Worm (Caenorhabditis elegans) whole organism, L4 larva: ENCODE measurements around the gene R03G8.6.

Experiments used
- F10B5.3 ChIP-seq: sonication (generic microtip); optimal IDR thresholded peaks from 2 replicates; lab custom pipeline; 2016; ENCODE audit warnings: mild to moderate bottlenecking, missing genetic modification characterization, missing compliant biosample characterization
- F37D6.2 ChIP-seq: sonication (generic microtip); optimal IDR thresholded peaks from 2 replicates; lab custom pipeline; 2016; ENCODE audit warnings: mild to moderate bottlenecking, missing genetic modification characterization, missing compliant biosample characterization
- F44E2.7 ChIP-seq: fragments of 200-800 bp; sonication (Bioruptor generic); IDR thresholded peaks from 2 replicates; pipeline ENCODE4 v2.1.2; 2022; ENCODE audit warnings: missing genetic modification characterization, missing compliant biosample characterization
- ZK546.5 ChIP-seq, 2 experiments: sonication (generic microtip); optimal IDR thresholded peaks; 2 replicates each; lab custom pipeline; 2017; ENCODE audit warnings: missing biosample characterization in 2 of 2, missing genetic modification characterization in 2 of 2
- aha-1 ChIP-seq: fragments of 150-350 bp; peaks from one replicate; lab custom pipeline; 2014; ENCODE audit warnings: missing biosample characterization, missing genetic modification characterization
- arid-1 ChIP-seq: fragments of 200-800 bp; sonication (Bioruptor generic); conservative IDR thresholded peaks from 2 replicates; pipeline ENCODE4 v1.3.6; 2022; ENCODE audit warnings: missing genetic modification reagents, missing genetic modification characterization, missing compliant biosample characterization
- ceh-28 ChIP-seq: fragments of 150-350 bp; optimal IDR thresholded peaks from 2 replicates; lab custom pipeline; 2014; ENCODE audit warnings: missing biosample characterization, missing genetic modification reagents, missing genetic modification characterization
- ceh-32 ChIP-seq: sonication (generic microtip); optimal IDR thresholded peaks from 2 replicates; lab custom pipeline; 2016; ENCODE audit warnings: mild to moderate bottlenecking, missing genetic modification characterization, missing compliant biosample characterization; ENCODE audit not compliant: poor library complexity
- cey-2 ChIP-seq: sonication (generic microtip); optimal IDR thresholded peaks from 3 replicates; lab custom pipeline; 2017; ENCODE audit warnings: missing genetic modification characterization, mild to moderate bottlenecking, missing compliant biosample characterization, antibody characterized with exemption, borderline replicate concordance; ENCODE audit not compliant: insufficient read depth
- daf-12 ChIP-seq: fragments of 150-350 bp; optimal IDR thresholded peaks from 2 replicates; lab custom pipeline; 2014; ENCODE audit warnings: missing biosample characterization, missing genetic modification reagents, missing genetic modification characterization
- daf-16 ChIP-seq, 3 experiments: sonication (generic microtip); optimal IDR thresholded peaks; 2 replicates each; lab custom pipeline; 2016 to 2017; ENCODE audit warnings: missing genetic modification characterization in 3 of 3, missing genetic modification reagents in 3 of 3, mild to moderate bottlenecking in 2 of 3, missing compliant biosample characterization in 2 of 3, missing biosample characterization in 1 of 3, moderate library complexity in 1 of 3
- dmd-6 ChIP-seq: fragments of 200-800 bp; sonication (Bioruptor generic); IDR thresholded peaks from 2 replicates; pipeline ENCODE4 v1.3.6; 2022; ENCODE audit warnings: missing genetic modification reagents, missing genetic modification characterization, missing compliant biosample characterization
- dmd-8 ChIP-seq: fragments of 200-800 bp; sonication (Bioruptor generic); IDR thresholded peaks from 2 replicates; pipeline ENCODE4 v1.3.6; 2022; ENCODE audit warnings: missing genetic modification characterization, missing compliant biosample characterization
- dmd-9 ChIP-seq: fragments of 200-800 bp; sonication (Bioruptor generic); IDR thresholded peaks from 2 replicates; pipeline ENCODE4 v1.3.6; 2022; ENCODE audit warnings: missing genetic modification reagents, missing genetic modification characterization, missing compliant biosample characterization
- dve-1 ChIP-seq: sonication (generic microtip); optimal IDR thresholded peaks from 2 replicates; lab custom pipeline; 2017; ENCODE audit warnings: antibody characterized with exemption, mild to moderate bottlenecking, missing genetic modification characterization, missing compliant biosample characterization; ENCODE audit not compliant: insufficient read depth
- egl-27 ChIP-seq: sonication (generic microtip); optimal IDR thresholded peaks from 3 replicates; lab custom pipeline; 2017; ENCODE audit warnings: missing biosample characterization, missing genetic modification reagents, missing genetic modification characterization
- fkh-10 ChIP-seq: fragments of 150-350 bp; optimal IDR thresholded peaks from 2 replicates; lab custom pipeline; 2014; ENCODE audit warnings: missing biosample characterization, missing genetic modification reagents, missing genetic modification characterization
- fos-1 ChIP-seq: fragments of 150-350 bp; optimal IDR thresholded peaks from 2 replicates; lab custom pipeline; 2014; ENCODE audit warnings: missing biosample characterization, missing genetic modification characterization
- hlh-11 ChIP-seq: fragments of 200-800 bp; sonication (Bioruptor generic); optimal IDR thresholded peaks from 2 replicates; lab custom pipeline; 2018; ENCODE audit warnings: mild to moderate bottlenecking, missing genetic modification characterization, missing compliant biosample characterization
- jun-1 ChIP-seq: fragments of 150-350 bp; optimal IDR thresholded peaks from 2 replicates; lab custom pipeline; 2014; ENCODE audit warnings: missing biosample characterization, missing genetic modification reagents, missing genetic modification characterization
- lim-7 ChIP-seq: fragments of 200-800 bp; sonication (Bioruptor generic); IDR thresholded peaks from 2 replicates; pipeline ENCODE4 v1.3.6; 2022; ENCODE audit warnings: missing genetic modification characterization, missing compliant biosample characterization
- lin-1 ChIP-seq: fragments of 200-800 bp; sonication (Bioruptor generic); IDR thresholded peaks from 2 replicates; pipeline ENCODE4 v1.3.6; 2022; ENCODE audit warnings: missing genetic modification reagents, missing genetic modification characterization, missing compliant biosample characterization
- nhr-111 ChIP-seq: fragments of 200-800 bp; sonication (Bioruptor generic); optimal IDR thresholded peaks from 2 replicates; lab custom pipeline; 2018; ENCODE audit warnings: mild to moderate bottlenecking, missing genetic modification characterization, missing compliant biosample characterization
- nhr-25 ChIP-seq: sonication (generic microtip); optimal IDR thresholded peaks from 2 replicates; lab custom pipeline; 2017; ENCODE audit warnings: missing genetic modification characterization, mild to moderate bottlenecking, missing compliant biosample characterization, antibody characterized with exemption, moderate library complexity, borderline replicate concordance; ENCODE audit not compliant: insufficient read depth
- nhr-28 ChIP-seq: fragments of 150-350 bp; optimal IDR thresholded peaks from 2 replicates; lab custom pipeline; 2014; ENCODE audit warnings: missing biosample characterization, missing genetic modification characterization
- nhr-77 ChIP-seq: fragments of 150-350 bp; optimal IDR thresholded peaks from 2 replicates; lab custom pipeline; 2014; ENCODE audit warnings: missing biosample characterization, missing genetic modification characterization
- php-3 ChIP-seq: fragments of 200-800 bp; sonication (Bioruptor generic); IDR thresholded peaks from 2 replicates; pipeline ENCODE4 v1.3.6; 2022; ENCODE audit warnings: missing genetic modification reagents, missing genetic modification characterization, missing compliant biosample characterization
- pqm-1 ChIP-seq: sonication (generic microtip); optimal IDR thresholded peaks from 2 replicates; lab custom pipeline; 2017; ENCODE audit warnings: missing biosample characterization, missing genetic modification characterization
- rbr-2 ChIP-seq: sonication (generic microtip); optimal IDR thresholded peaks from 2 replicates; lab custom pipeline; 2016; ENCODE audit warnings: missing genotype, missing genetic modification characterization, missing compliant biosample characterization
- snpc-4 ChIP-seq: fragments of 150-350 bp; optimal IDR thresholded peaks from 2 replicates; lab custom pipeline; 2014; ENCODE audit warnings: missing biosample characterization, missing genetic modification characterization
- spr-1 ChIP-seq: sonication (generic microtip); optimal IDR thresholded peaks from 2 replicates; lab custom pipeline; 2016; ENCODE audit warnings: mild to moderate bottlenecking, missing genetic modification characterization, missing compliant biosample characterization
- unc-62 ChIP-seq, 3 experiments: fragments of 150-350 bp in 1 of 3; sonication (generic microtip); optimal IDR thresholded peaks in 2 of 3; peaks in 1 of 3; 1 replicate in 1 of 3; 2 replicates in 2 of 3; lab custom pipeline; 2014 to 2017; ENCODE audit warnings: missing biosample characterization in 3 of 3, missing genetic modification characterization in 3 of 3, missing genetic modification reagents in 3 of 3, missing genotype in 1 of 3
- vab-7 ChIP-seq: fragments of 200-800 bp; sonication (Bioruptor generic); IDR thresholded peaks from 2 replicates; pipeline ENCODE4 v1.3.6; 2022; ENCODE audit warnings: missing genetic modification reagents, missing genetic modification characterization, missing compliant biosample characterization
- zag-1 ChIP-seq: fragments of 150-350 bp; optimal IDR thresholded peaks from 2 replicates; lab custom pipeline; 2014; ENCODE audit warnings: missing biosample characterization, missing genetic modification characterization
- zfp-2 ChIP-seq: sonication (generic microtip); optimal IDR thresholded peaks from 2 replicates; lab custom pipeline; 2016; ENCODE audit warnings: mild to moderate bottlenecking, missing genetic modification characterization, missing compliant biosample characterization
- ztf-7 ChIP-seq: fragments of 150-350 bp; optimal IDR thresholded peaks from 2 replicates; lab custom pipeline; 2014; ENCODE audit warnings: missing biosample characterization, missing genetic modification characterization

Gene R03G8.6

ce11 chrX:13082326-13082725, 18.0 kb downstream of the R03G8.6 start, which contains the start of gene str-10:
TSS of gene str-10 (plus strand) at chrX:13082626.
- TF ChIP-seq cey-2 (tag; lab: Kevin White, UChicago) (no peak), egl-27 (tag; lab: Kevin White, UChicago) (no peak), F44E2.7 (GFP tag; lab: Robert Waterston, UW) (no peak), F37D6.2 (tag; lab: Kevin White, UChicago) (no peak), nhr-25 (tag; lab: Kevin White, UChicago) (no peak), hlh-11 (tag; lab: Kevin White, UChicago) (no peak)

ce11 chrX:13077872-13078271, 22.4 kb downstream of the R03G8.6 start, which contains the start of gene K03A11.4:
TSS of gene K03A11.4 (plus strand) at chrX:13078172.
- no peak for TF ChIP-seq aha-1
- no peak for TF ChIP-seq pqm-1 (tag; lab: Kevin White, UChicago)
- no peak for TF ChIP-seq arid-1 (GFP tag; lab: Robert Waterston, UW)
- no peak for TF ChIP-seq dmd-9 (GFP tag; lab: Robert Waterston, UW)
- TF ChIP-seq dve-1 (tag; lab: Kevin White, UChicago) = no peak
- TF ChIP-seq ceh-32 (tag; lab: Kevin White, UChicago) = no peak
- TF ChIP-seq hlh-11 (tag; lab: Kevin White, UChicago) = no peak
- TF ChIP-seq dmd-6 = no peak
- TF ChIP-seq fkh-10 (GFP tag; lab: Kevin White, UChicago) = no peak
- TF ChIP-seq ztf-7 (tag; lab: Kevin White, UChicago) = no peak
- no peak for TF ChIP-seq lim-7 (GFP tag; lab: Robert Waterston, UW)
- TF ChIP-seq jun-1 = no peak

- TF ChIP-seq nhr-111 (GFP tag; lab: Kevin White, UChicago) = no peak
- no peak for TF ChIP-seq F37D6.2 (tag; lab: Kevin White, UChicago)
- TF ChIP-seq fos-1 (tag; lab: Kevin White, UChicago) = no peak
- TF ChIP-seq unc-62 (GFP tag; optimal IDR thresholded peaks at IDR 0.05 in 1 of 2; lab: Kevin White, UChicago) = no peak
- TF ChIP-seq unc-62 (tag; optimal IDR thresholded peaks at IDR 0.05; lab: Kevin White, UChicago) = no peak
- no peak for TF ChIP-seq snpc-4
- TF ChIP-seq php-3 (GFP tag; lab: Robert Waterston, UW) = no peak
- no peak for TF ChIP-seq ceh-28 (tag; lab: Kevin White, UChicago)
- TF ChIP-seq fkh-10 (GFP tag; lab: Kevin White, UChicago) = no peak
Measured at ce11 chrX:13074373-13074772, 25.9 kb downstream of the R03G8.6 start, which contains the start of gene ceh-28. TSS of gene ceh-28 (plus strand) at chrX:13074673.

ce11 chrX:13071120-13071519, 29.2 kb downstream of the R03G8.6 start, which contains the start of gene cpx-2:
TSS of gene cpx-2 (minus strand) at chrX:13071220.
- TF ChIP-seq vab-7 (GFP tag; lab: Robert Waterston, UW) (no peak), arid-1 (GFP tag; lab: Robert Waterston, UW) (no peak), spr-1 (tag; lab: Kevin White, UChicago) (no peak), daf-12 (tag; lab: Kevin White, UChicago) (no peak), dmd-8 (GFP tag; lab: Robert Waterston, UW) (no peak), F10B5.3 (tag; lab: Kevin White, UChicago) (no peak)

DNA sequence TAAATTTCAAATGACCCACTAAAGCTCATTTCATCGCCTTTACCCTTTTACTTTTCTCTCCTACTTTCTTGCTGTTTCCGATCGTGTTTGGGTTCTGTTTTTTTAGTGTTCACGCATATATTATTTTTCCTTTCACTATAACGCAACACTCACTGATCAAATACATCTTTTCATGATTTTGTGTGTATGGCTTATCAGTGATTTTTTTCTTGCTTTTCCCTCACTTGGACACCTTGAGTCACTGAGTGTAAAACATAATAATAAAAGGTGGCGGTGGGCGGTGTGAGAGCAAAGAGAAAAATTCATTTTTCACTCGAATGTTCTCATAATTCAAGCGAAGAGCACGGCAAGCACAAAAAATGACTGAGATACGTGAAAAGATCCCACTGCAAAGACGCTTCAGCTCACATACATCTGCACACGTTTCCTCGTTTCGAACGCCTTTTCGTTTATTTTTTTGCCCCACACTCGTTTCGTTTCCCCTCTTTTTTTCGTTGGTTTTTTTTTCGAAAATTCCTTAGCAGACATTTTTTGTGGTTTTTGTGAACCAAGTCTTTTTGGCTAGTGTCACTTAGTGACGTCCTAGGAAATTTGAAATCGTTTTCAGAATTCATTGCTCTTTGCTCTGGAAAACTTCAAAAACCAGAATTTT, 37.2 kb downstream of the R03G8.6 start, which contains the start of gene K03A11.5:
TSS of gene K03A11.5 (plus strand) at position 602 of the 652 bp plus-strand sequence.
- peak; percentile 23 for TF ChIP-seq nhr-28
- no peak for TF ChIP-seq ZK546.5 (tag; optimal IDR thresholded peaks at IDR 0.05; lab: Kevin White, UChicago)
- no peak for TF ChIP-seq rbr-2 (tag; lab: Kevin White, UChicago)
- no peak for TF ChIP-seq zag-1
- TF ChIP-seq aha-1 = peak; percentile 30
- no peak for TF ChIP-seq daf-16 (GFP tag; optimal IDR thresholded peaks at IDR 0.05; lab: Kevin White, UChicago)
- TF ChIP-seq daf-16 (tag; optimal IDR thresholded peaks at IDR 0.05; lab: Kevin White, UChicago) = peak; percentile 57
- TF ChIP-seq nhr-25 (tag; lab: Kevin White, UChicago) = no peak
- no peak for TF ChIP-seq zfp-2 (tag; lab: Kevin White, UChicago)
- TF ChIP-seq nhr-77 (tag; lab: Kevin White, UChicago) = no peak
- no peak for TF ChIP-seq lin-1 (GFP tag; lab: Robert Waterston, UW)
- peak; percentile 58 for TF ChIP-seq pqm-1 (tag; lab: Kevin White, UChicago)
